Fruit fly (Drosophila melanogaster) whole organism, adult: ENCODE measurements around the gene eEF1gamma.

Source experiments
- CG5204 ChIP-seq: fragments of 200-800 bp; sonication (Bioruptor generic); optimal IDR thresholded peaks from 2 replicates; lab custom pipeline; 2016; ENCODE audit warnings: missing biosample characterization, missing genetic modification characterization
- CG7045 ChIP-seq: fragments of 200-800 bp; sonication (Bioruptor generic); optimal IDR thresholded peaks from 2 replicates; lab custom pipeline; 2017; ENCODE audit warnings: missing biosample characterization, mild to moderate bottlenecking, missing genetic modification characterization
- Mnt ChIP-seq: fragments of 200-800 bp; sonication (Bioruptor generic); optimal IDR thresholded peaks from 2 replicates; lab custom pipeline; 2016; ENCODE audit warnings: missing biosample characterization, mild to moderate bottlenecking, missing genetic modification characterization
- ovo ChIP-seq: fragments of 200-800 bp; sonication (Bioruptor generic); optimal IDR thresholded peaks from 2 replicates; lab custom pipeline; 2016; ENCODE audit warnings: missing biosample characterization, missing genetic modification characterization
- tj ChIP-seq: fragments of 200-800 bp; sonication (Bioruptor generic); optimal IDR thresholded peaks from 3 replicates; lab custom pipeline; 2017; ENCODE audit warnings: missing biosample characterization, mild to moderate bottlenecking, missing genetic modification characterization, moderate library complexity

- TF ChIP-seq Mnt (GFP tag; lab: Kevin White, UChicago) (no peak), tj (GFP tag; lab: Kevin White, UChicago) (no peak), ovo (GFP tag; lab: Kevin White, UChicago) (no peak), CG5204 (no peak), CG7045 (no peak)
Observed at dm6 chr3R:29213416-29213815, 6.6 kb upstream of the eEF1gamma start.
